Worm (Caenorhabditis elegans) whole organism, L4 larva: Measurements from ENCODE around the gene F49C5.7.

Experiments used
- Y5F2A.4 ChIP-seq: fragments of 200-800 bp; sonication (Bioruptor generic); optimal IDR thresholded peaks from 2 replicates; lab custom pipeline; 2018; ENCODE audit warnings: mild to moderate bottlenecking, missing genetic modification characterization, missing compliant biosample characterization
- jun-1 ChIP-seq: fragments of 150-350 bp; optimal IDR thresholded peaks from 2 replicates; lab custom pipeline; 2014; ENCODE audit warnings: missing biosample characterization, missing genetic modification reagents, missing genetic modification characterization
- lsy-2 ChIP-seq, 2 experiments: fragments of 150-350 bp in 1 of 2; sonication (generic microtip) in 1 of 2; optimal IDR thresholded peaks; 2 replicates each; lab custom pipeline; 2014 to 2017; ENCODE audit warnings: missing biosample characterization in 2 of 2, missing genetic modification characterization in 2 of 2
- madf-5 ChIP-seq, 2 experiments: fragments of 200-800 bp; sonication (Bioruptor generic); IDR thresholded peaks; 2 replicates each; pipeline ENCODE4 v1.3.6; 2022; ENCODE audit warnings: missing compliant biosample characterization in 2 of 2, missing genetic modification characterization in 2 of 2
- mep-1 ChIP-seq: fragments of 150-350 bp; sonication (generic microtip); optimal IDR thresholded peaks from 3 replicates; lab custom pipeline; 2014; ENCODE audit warnings: missing biosample characterization, missing genetic modification characterization
- nhr-41 ChIP-seq: fragments of 200-800 bp; sonication (Bioruptor generic); IDR thresholded peaks from 2 replicates; pipeline ENCODE4 v1.3.6; 2022; ENCODE audit warnings: missing genetic modification reagents, missing genetic modification characterization, missing compliant biosample characterization
- spr-1 ChIP-seq: sonication (generic microtip); optimal IDR thresholded peaks from 2 replicates; lab custom pipeline; 2016; ENCODE audit warnings: mild to moderate bottlenecking, missing genetic modification characterization, missing compliant biosample characterization
- vab-7 ChIP-seq: fragments of 200-800 bp; sonication (Bioruptor generic); IDR thresholded peaks from 2 replicates; pipeline ENCODE4 v1.3.6; 2022; ENCODE audit warnings: missing genetic modification reagents, missing genetic modification characterization, missing compliant biosample characterization
- zag-1 ChIP-seq: fragments of 150-350 bp; optimal IDR thresholded peaks from 2 replicates; lab custom pipeline; 2014; ENCODE audit warnings: missing biosample characterization, missing genetic modification characterization
- zfp-2 ChIP-seq: sonication (generic microtip); optimal IDR thresholded peaks from 2 replicates; lab custom pipeline; 2016; ENCODE audit warnings: mild to moderate bottlenecking, missing genetic modification characterization, missing compliant biosample characterization

DNA sequence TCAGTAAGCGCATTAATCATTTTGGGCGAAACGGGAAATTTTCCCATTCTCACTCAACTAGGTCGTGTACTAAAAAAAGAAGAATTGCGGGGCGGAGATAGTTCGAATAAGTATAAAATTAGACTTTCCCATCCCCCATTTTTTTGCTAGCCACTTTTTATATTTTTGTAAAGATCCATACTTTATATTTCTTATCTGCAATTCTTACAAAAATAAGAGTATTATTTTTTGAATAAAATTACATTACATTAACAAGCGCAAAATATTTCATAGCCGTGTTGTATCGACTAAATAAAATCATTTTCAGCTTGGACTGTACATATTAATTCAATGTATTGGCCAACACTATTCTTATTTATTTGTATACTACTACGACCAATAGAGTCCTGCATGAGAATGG is 10.4 kb upstream of the F49C5.7 start, which contains the start of gene F49C5.11:
- no peak for TF ChIP-seq jun-1 (tag; lab: Kevin White, UChicago)
- TF ChIP-seq mep-1 (tag; lab: Kevin White, UChicago): no peak
- TF ChIP-seq lsy-2 (tag; optimal IDR thresholded peaks at IDR 0.05; lab: Kevin White, UChicago): no peak
- no peak for TF ChIP-seq vab-7 (GFP tag; lab: Robert Waterston, UW)
- no peak for TF ChIP-seq zag-1 (tag; lab: Kevin White, UChicago)
- no peak for TF ChIP-seq zfp-2 (tag; lab: Kevin White, UChicago)
- TF ChIP-seq nhr-41 (GFP tag; lab: Robert Waterston, UW): no peak
- no peak for TF ChIP-seq spr-1
- TF ChIP-seq Y5F2A.4 (GFP tag; lab: Kevin White, UChicago): no peak
- no peak for TF ChIP-seq madf-5 (GFP tag; IDR thresholded peaks at IDR 0.05; lab: Robert Waterston, UW)
